Fruit fly (Drosophila melanogaster): Measurements from ENCODE around the gene CG12420.

Gene CG12420

dm6 chr3R:10268865-10269442 is 46.5 kb downstream of the CG12420 start (continued):
- peak; percentile 62 for TF ChIP-seq CG4318 (GFP tag; optimal IDR thresholded peaks at IDR 0.05)
- TF ChIP-seq CG11294 (GFP tag; IDR thresholded peaks at IDR 0.05), result peak; percentile 79
- peak; percentile 53 for TF ChIP-seq net (GFP tag; optimal IDR thresholded peaks at IDR 0.05)
- peak; percentile 74 for TF ChIP-seq CG6792 (GFP tag; optimal IDR thresholded peaks at IDR 0.05)
- peak; percentile 60 for TF ChIP-seq Sox15 (GFP tag; optimal IDR thresholded peaks at IDR 0.05)
- peak; percentile 89 for TF ChIP-seq Met (GFP tag; optimal IDR thresholded peaks at IDR 0.05)
- peak; percentile 89 for TF ChIP-seq esn (GFP tag; optimal IDR thresholded peaks at IDR 0.05)
- peak; percentile 4 for TF ChIP-seq fd85E (GFP tag; optimal IDR thresholded peaks at IDR 0.05)
- peak; percentile 93 for TF ChIP-seq CG31627 (GFP tag; optimal IDR thresholded peaks at IDR 0.05)
- peak; percentile 58 for TF ChIP-seq CG6276 (GFP tag; optimal IDR thresholded peaks at IDR 0.05)
- peak; percentile 40 for TF ChIP-seq fd59A (GFP tag; optimal IDR thresholded peaks at IDR 0.05)
- peak; percentile 77 for TF ChIP-seq CG15336 (GFP tag; IDR thresholded peaks at IDR 0.05)
- peak; percentile 61 for TF ChIP-seq CG10669 (GFP tag; optimal IDR thresholded peaks at IDR 0.05)
- TF ChIP-seq topi (GFP tag; optimal IDR thresholded peaks at IDR 0.05), result peak; percentile 91
- TF ChIP-seq CG1621 (tag; optimal IDR thresholded peaks at IDR 0.05), result peak; percentile 34
- TF ChIP-seq CG11902 (GFP tag; optimal IDR thresholded peaks at IDR 0.05), result peak; percentile 74
- no peak for TF ChIP-seq salr (GFP tag; optimal IDR thresholded peaks at IDR 0.05)
- peak; percentile 86 for TF ChIP-seq Sox102F (GFP tag; optimal IDR thresholded peaks at IDR 0.05)
- TF ChIP-seq Hr4 (GFP tag; optimal IDR thresholded peaks at IDR 0.05), result peak; percentile 82
- peak; percentile 76 for TF ChIP-seq acj6 (GFP tag; optimal IDR thresholded peaks at IDR 0.05)
- TF ChIP-seq CG6854 (GFP tag; optimal IDR thresholded peaks at IDR 0.05), result peak; percentile 30
- TF ChIP-seq OdsH (GFP tag; optimal IDR thresholded peaks at IDR 0.05), result peak; percentile 82
- peak; percentile 73 for TF ChIP-seq CG7368 (GFP tag; optimal IDR thresholded peaks at IDR 0.05)
- peak; percentile 41 for TF ChIP-seq spab (GFP tag; optimal IDR thresholded peaks at IDR 0.05)

- TF ChIP-seq Sox102F (GFP tag; optimal IDR thresholded peaks at IDR 0.05) (peak; percentile 15), CG3032 (tag; optimal IDR thresholded peaks at IDR 0.05) (peak; percentile 47), CG10669 (GFP tag; optimal IDR thresholded peaks at IDR 0.05) (peak; percentile 43), Eip78C (GFP tag) (peak; percentile 74), vri (GFP tag; optimal IDR thresholded peaks at IDR 0.05) (no peak), CG7368 (GFP tag; optimal IDR thresholded peaks at IDR 0.05) (no peak), Hr39 (GFP tag; optimal IDR thresholded peaks at IDR 0.05) (peak; percentile 34), Ets96B (tag; optimal IDR thresholded peaks at IDR 0.05) (peak; percentile 59), Sox14 (GFP tag; optimal IDR thresholded peaks at IDR 0.05) (peak; percentile 7), achi (GFP tag; optimal IDR thresholded peaks at IDR 0.05) (peak; percentile 5), fd59A (GFP tag; optimal IDR thresholded peaks at IDR 0.05) (peak; percentile 4), dsx (GFP tag; optimal IDR thresholded peaks at IDR 0.05; ENCODE audit: poor library complexity, severe bottlenecking) (peak; percentile 40), topi (GFP tag; optimal IDR thresholded peaks at IDR 0.05) (no peak), CG34406 (GFP tag; optimal IDR thresholded peaks at IDR 0.05) (peak; percentile 20), CG32006 (GFP tag; optimal IDR thresholded peaks at IDR 0.05) (peak; percentile 9), pdm3 (GFP tag; optimal IDR thresholded peaks at IDR 0.05) (peak; percentile 42), Hr38 (GFP tag; optimal IDR thresholded peaks at IDR 0.05) (no peak), CG4318 (GFP tag; optimal IDR thresholded peaks at IDR 0.05) (no peak), cyc (GFP tag; optimal IDR thresholded peaks at IDR 0.05) (no peak), CG1621 (tag; optimal IDR thresholded peaks at IDR 0.05) (peak; percentile 11), CG6163 (GFP tag; IDR thresholded peaks at IDR 0.05) (0 out of 3 replicates have a peak, but pooled peaks have one; percentile 32), Met (GFP tag; optimal IDR thresholded peaks at IDR 0.05) (peak; percentile 25), acj6 (GFP tag; optimal IDR thresholded peaks at IDR 0.05) (peak; percentile 9), CG10631 (GFP tag; optimal IDR thresholded peaks at IDR 0.05) (peak; percentile 40), eg (GFP tag; IDR thresholded peaks at IDR 0.05) (no peak), Eip75B (GFP tag; optimal IDR thresholded peaks at IDR 0.05) (no peak), CG31627 (GFP tag; optimal IDR thresholded peaks at IDR 0.05) (peak; percentile 21)
Observed at dm6 chr3R:10269921-10270431, 47.5 kb downstream of the CG12420 start.

Measured in whole organism, prepupa.